Fruit fly (Drosophila melanogaster) whole organism, embryonic: ENCODE measurements around the gene Scgalpha.

Experiments
- Antp ChIP-seq: fragments of 200-800 bp; sonication (Bioruptor generic); optimal IDR thresholded peaks from 3 replicates; lab custom pipeline; 2016; ENCODE audit warnings: missing biosample characterization, missing genetic modification characterization
- B-H2 ChIP-seq: fragments of 200-800 bp; sonication (Bioruptor generic); optimal IDR thresholded peaks from 2 replicates; lab custom pipeline; 2018; ENCODE audit warnings: missing biosample characterization, mild to moderate bottlenecking, missing genetic modification characterization
- CG10462 ChIP-seq: fragments of 200-800 bp; sonication (Bioruptor generic); optimal IDR thresholded peaks from 2 replicates; lab custom pipeline; 2016; ENCODE audit warnings: missing biosample characterization, missing genetic modification characterization
- CG10654 ChIP-seq: fragments of 200-800 bp; sonication (Bioruptor generic); optimal IDR thresholded peaks from 2 replicates; lab custom pipeline; 2016; ENCODE audit warnings: missing biosample characterization, missing genetic modification characterization
- CG11085 ChIP-seq: fragments of 200-800 bp; sonication (Bioruptor generic); IDR thresholded peaks from 2 replicates; pipeline ENCODE4 v1.3.6; 2022; ENCODE audit warnings: missing biosample characterization, missing genetic modification characterization
- CG11696 ChIP-seq: fragments of 200-800 bp; sonication (Bioruptor generic); IDR thresholded peaks from 2 replicates; pipeline ENCODE4 v1.3.6; 2022; ENCODE audit warnings: missing biosample characterization, missing genetic modification characterization
- CG12942 ChIP-seq: fragments of 200-800 bp; sonication (Bioruptor generic); optimal IDR thresholded peaks from 3 replicates; lab custom pipeline; 2016; ENCODE audit warnings: missing biosample characterization, missing genetic modification characterization
- CG13123 ChIP-seq: fragments of 200-800 bp; sonication (Bioruptor generic); optimal IDR thresholded peaks from 2 replicates; lab custom pipeline; 2016; ENCODE audit warnings: missing biosample characterization, missing genetic modification characterization
- CG14667 ChIP-seq: fragments of 200-800 bp; sonication (Bioruptor generic); IDR thresholded peaks from 2 replicates; pipeline ENCODE4 v1.3.6; 2022; ENCODE audit warnings: missing biosample characterization, missing genetic modification characterization
- CG15696 ChIP-seq: fragments of 200-800 bp; sonication (Bioruptor generic); optimal IDR thresholded peaks from 2 replicates; lab custom pipeline; 2019; ENCODE audit warnings: missing biosample characterization, mild to moderate bottlenecking, missing genetic modification characterization, moderate library complexity
- CG17359 ChIP-seq: fragments of 200-800 bp; sonication (Bioruptor generic); optimal IDR thresholded peaks from 3 replicates; lab custom pipeline; 2018; ENCODE audit warnings: missing biosample characterization, mild to moderate bottlenecking, missing genetic modification characterization, moderate library complexity
- CG17912 ChIP-seq: fragments of 200-800 bp; sonication (Bioruptor generic); optimal IDR thresholded peaks from 2 replicates; lab custom pipeline; 2018; ENCODE audit warnings: missing biosample characterization, mild to moderate bottlenecking, missing genetic modification characterization
- CG18262 ChIP-seq: fragments of 200-800 bp; optimal IDR thresholded peaks from 3 replicates; lab custom pipeline; 2019; ENCODE audit warnings: missing biosample characterization, mild to moderate bottlenecking, missing genetic modification characterization, moderate library complexity
- CG2202 ChIP-seq: fragments of 200-800 bp; sonication (Bioruptor generic); optimal IDR thresholded peaks from 2 replicates; lab custom pipeline; 2018; ENCODE audit warnings: missing biosample characterization, mild to moderate bottlenecking, missing genetic modification characterization
- CG31365 ChIP-seq: fragments of 200-800 bp; sonication (Bioruptor generic); optimal IDR thresholded peaks from 2 replicates; lab custom pipeline; 2018; ENCODE audit warnings: missing biosample characterization, mild to moderate bottlenecking, missing genetic modification characterization
- CG3281 ChIP-seq: fragments of 200-800 bp; sonication (Bioruptor generic); optimal IDR thresholded peaks from 3 replicates; lab custom pipeline; 2017; ENCODE audit warnings: missing biosample characterization, mild to moderate bottlenecking, missing genetic modification characterization
- CG4282 ChIP-seq: fragments of 200-800 bp; sonication (Bioruptor generic); optimal IDR thresholded peaks from 2 replicates; lab custom pipeline; 2016; ENCODE audit warnings: missing biosample characterization, missing genetic modification characterization
- CG5180 ChIP-seq: fragments of 200-800 bp; sonication (Bioruptor generic); optimal IDR thresholded peaks from 3 replicates; lab custom pipeline; 2017; ENCODE audit warnings: missing biosample characterization, missing genetic modification characterization, mild to moderate bottlenecking, moderate library complexity, missing genetic modification reagents
- CG6791 ChIP-seq: fragments of 200-800 bp; sonication (Bioruptor generic); IDR thresholded peaks from 3 replicates; pipeline ENCODE4 v1.3.6; 2022; ENCODE audit warnings: missing biosample characterization, missing genetic modification characterization; ENCODE audit not compliant: partially characterized antibody
- CG7839 ChIP-seq: fragments of 200-800 bp; sonication (Bioruptor generic); optimal IDR thresholded peaks from 3 replicates; lab custom pipeline; 2018; ENCODE audit warnings: missing biosample characterization, mild to moderate bottlenecking, missing genetic modification characterization, moderate library complexity
- CG8359 ChIP-seq: fragments of 200-800 bp; sonication (Bioruptor generic); optimal IDR thresholded peaks from 2 replicates; lab custom pipeline; 2017; ENCODE audit warnings: missing biosample characterization, mild to moderate bottlenecking, missing genetic modification characterization, borderline replicate concordance
- CG9727 ChIP-seq: fragments of 200-800 bp; sonication (Bioruptor generic); optimal IDR thresholded peaks from 3 replicates; lab custom pipeline; 2017; ENCODE audit warnings: missing biosample characterization, mild to moderate bottlenecking, missing genetic modification characterization
- CG9876 ChIP-seq: fragments of 200-800 bp; sonication (Bioruptor generic); optimal IDR thresholded peaks from 2 replicates; lab custom pipeline; 2016; ENCODE audit warnings: missing biosample characterization, missing genetic modification characterization
- Camta ChIP-seq: fragments of 200-800 bp; sonication (Bioruptor generic); optimal IDR thresholded peaks from 2 replicates; lab custom pipeline; 2016; ENCODE audit warnings: missing biosample characterization, missing genetic modification characterization
- Dad ChIP-seq: fragments of 200-800 bp; sonication (Bioruptor generic); optimal IDR thresholded peaks from 3 replicates; lab custom pipeline; 2016; ENCODE audit warnings: missing biosample characterization, missing genetic modification characterization
- Dbx ChIP-seq: fragments of 200-800 bp; sonication (Bioruptor generic); IDR thresholded peaks from 3 replicates; pipeline ENCODE4 v1.3.6; 2022; ENCODE audit warnings: missing biosample characterization, missing genetic modification characterization
- Dref ChIP-seq: fragments of 200-800 bp; sonication (Bioruptor generic); IDR thresholded peaks from 2 replicates; pipeline ENCODE4 v1.3.6; 2022; ENCODE audit warnings: missing biosample characterization, missing genetic modification characterization
- HLH3B ChIP-seq: fragments of 200-800 bp; sonication (Bioruptor generic); IDR thresholded peaks from 2 replicates; pipeline ENCODE4 v1.3.6; 2022; ENCODE audit warnings: missing biosample characterization, missing genetic modification characterization
- HmgD ChIP-seq: fragments of 200-800 bp; sonication (Bioruptor generic); optimal IDR thresholded peaks from 3 replicates; lab custom pipeline; 2016; ENCODE audit warnings: missing biosample characterization, missing genetic modification characterization
- NC2β ChIP-seq: fragments of 200-800 bp; sonication (Bioruptor generic); optimal IDR thresholded peaks from 2 replicates; lab custom pipeline; 2016; ENCODE audit warnings: missing biosample characterization, missing genetic modification characterization
- NfI ChIP-seq: fragments of 200-800 bp; sonication (Bioruptor generic); optimal IDR thresholded peaks from 3 replicates; lab custom pipeline; 2018; ENCODE audit warnings: missing biosample characterization, mild to moderate bottlenecking, missing genetic modification characterization, moderate library complexity
- Sox100B ChIP-seq: fragments of 200-800 bp; sonication (Bioruptor generic); optimal IDR thresholded peaks from 3 replicates; lab custom pipeline; 2018; ENCODE audit warnings: missing biosample characterization, mild to moderate bottlenecking, missing genetic modification characterization
- cg ChIP-seq: fragments of 200-800 bp; sonication (Bioruptor generic); optimal IDR thresholded peaks from 3 replicates; lab custom pipeline; 2019; ENCODE audit warnings: missing biosample characterization, mild to moderate bottlenecking, missing genetic modification characterization, moderate library complexity
- chn ChIP-seq: fragments of 200-800 bp; sonication (Bioruptor generic); optimal IDR thresholded peaks from 2 replicates; lab custom pipeline; 2016; ENCODE audit warnings: missing biosample characterization, missing genetic modification characterization
- en ChIP-seq: fragments of 200-800 bp; sonication (Bioruptor generic); optimal IDR thresholded peaks from 2 replicates; lab custom pipeline; 2016; ENCODE audit warnings: missing biosample characterization, missing genetic modification characterization
- eyg ChIP-seq: fragments of 200-800 bp; sonication (Bioruptor generic); optimal IDR thresholded peaks from 3 replicates; lab custom pipeline; 2016; ENCODE audit warnings: missing biosample characterization, missing genetic modification characterization
- grn ChIP-seq: fragments of 200-800 bp; sonication (Bioruptor generic); optimal IDR thresholded peaks from 3 replicates; lab custom pipeline; 2017; ENCODE audit warnings: missing biosample characterization, missing genetic modification characterization
- ind ChIP-seq: fragments of 200-800 bp; sonication (Bioruptor generic); optimal IDR thresholded peaks from 3 replicates; lab custom pipeline; 2016; ENCODE audit warnings: missing biosample characterization, missing genetic modification characterization
- nerfin-1 ChIP-seq: fragments of 200-800 bp; sonication (Bioruptor generic); optimal IDR thresholded peaks from 3 replicates; lab custom pipeline; 2019; ENCODE audit warnings: missing biosample characterization, mild to moderate bottlenecking, missing genetic modification characterization, moderate library complexity
- odd ChIP-seq: fragments of 200-800 bp; sonication (Bioruptor generic); optimal IDR thresholded peaks from 2 replicates; lab custom pipeline; 2017; ENCODE audit warnings: missing biosample characterization, mild to moderate bottlenecking, missing genetic modification characterization
- onecut ChIP-seq: fragments of 200-800 bp; sonication (Bioruptor generic); IDR thresholded peaks from 2 replicates; pipeline ENCODE4 v1.3.6; 2022; ENCODE audit warnings: missing biosample characterization, missing genetic modification characterization
- p53 ChIP-seq: fragments of 200-800 bp; sonication (Bioruptor generic); optimal IDR thresholded peaks from 2 replicates; lab custom pipeline; 2016; ENCODE audit warnings: missing biosample characterization, missing genetic modification characterization
- pb ChIP-seq: fragments of 200-800 bp; sonication (Bioruptor generic); optimal IDR thresholded peaks from 3 replicates; lab custom pipeline; 2016; ENCODE audit warnings: missing biosample characterization, missing genetic modification characterization
- sc ChIP-seq, 3 experiments: fragments of >200 bp in 2 of 3; fragments of 200-800 bp in 1 of 3; sonication (Bioruptor generic) in 1 of 3; optimal IDR thresholded peaks; 2 replicates in 2 of 3; 3 replicates in 1 of 3; lab custom pipeline; 2017; ENCODE audit warnings: mild to moderate bottlenecking in 1 of 3, missing biosample characterization in 1 of 3, missing genetic modification characterization in 1 of 3, missing genetic modification reagents in 1 of 3
- sqz ChIP-seq: fragments of 200-800 bp; sonication (Bioruptor generic); optimal IDR thresholded peaks from 3 replicates; lab custom pipeline; 2018; ENCODE audit warnings: missing biosample characterization, mild to moderate bottlenecking, missing genetic modification characterization
- ssp ChIP-seq: fragments of 200-800 bp; sonication (Bioruptor generic); IDR thresholded peaks from 2 replicates; pipeline ENCODE4 v1.3.6; 2022; ENCODE audit warnings: missing biosample characterization, missing genetic modification characterization
- tio ChIP-seq: fragments of 200-800 bp; sonication (Bioruptor generic); optimal IDR thresholded peaks from 2 replicates; lab custom pipeline; 2017; ENCODE audit warnings: missing biosample characterization, missing genetic modification characterization, inconsistent platforms
- usp ChIP-seq: fragments of >200 bp; optimal IDR thresholded peaks from 2 replicates; lab custom pipeline; 2017; ENCODE audit warnings: missing biosample characterization, missing genetic modification characterization
- wor ChIP-seq: fragments of 200-800 bp; sonication (Bioruptor generic); IDR thresholded peaks from 2 replicates; pipeline ENCODE4 v1.3.6; 2022; ENCODE audit warnings: missing biosample characterization, missing genetic modification characterization
- zen ChIP-seq: fragments of 200-800 bp; sonication (Bioruptor generic); optimal IDR thresholded peaks from 3 replicates; lab custom pipeline; 2018; ENCODE audit warnings: missing biosample characterization, mild to moderate bottlenecking, missing genetic modification characterization, moderate library complexity
- zf30C ChIP-seq: fragments of 200-800 bp; sonication (Bioruptor generic); optimal IDR thresholded peaks from 3 replicates; lab custom pipeline; 2018; ENCODE audit warnings: missing biosample characterization, mild to moderate bottlenecking, missing genetic modification characterization

The Scgalpha gene

dm6 chr2L:8350560-8351171 is 47.4 kb downstream of the Scgalpha start (continued):
- no peak for TF ChIP-seq ssp
- TF ChIP-seq HmgD, result no peak
- no peak for TF ChIP-seq Dref (GFP tag; lab: Robert Waterston, UW)
- no peak for TF ChIP-seq CG14667 (GFP tag; lab: Robert Waterston, UW)
- no peak for TF ChIP-seq chn (GFP tag; lab: Kevin White, UChicago)
- TF ChIP-seq Camta (GFP tag; lab: Kevin White, UChicago), result no peak
- TF ChIP-seq CG13123, result no peak
- peak; percentile 2 for TF ChIP-seq NfI (GFP tag; lab: Kevin White, UChicago)
- TF ChIP-seq CG3281 (GFP tag; lab: Kevin White, UChicago), result peak; percentile 60
- TF ChIP-seq grn (GFP tag; lab: Kevin White, UChicago), result peak; percentile 74
- TF ChIP-seq CG12942 (GFP tag; lab: Kevin White, UChicago), result no peak
- peak; percentile 25; the same call in 1 of the 3 replicates for TF ChIP-seq Dbx (GFP tag; lab: Robert Waterston, UW)
- TF ChIP-seq CG6791, result no peak
- no peak for TF ChIP-seq zf30C
- TF ChIP-seq CG10654, result no peak
- TF ChIP-seq CG15696, result no peak
- peak; percentile 16 for TF ChIP-seq CG9727 (GFP tag; lab: Kevin White, UChicago)
- TF ChIP-seq Antp (GFP tag; lab: Kevin White, UChicago), result no peak
- TF ChIP-seq NC2β (GFP tag; lab: Kevin White, UChicago), result no peak
- TF ChIP-seq zen (tag; lab: Kevin White, UChicago), result no peak
- TF ChIP-seq eyg (GFP tag; lab: Kevin White, UChicago), result no peak
- peak; percentile 35 for TF ChIP-seq CG5180
- no peak for TF ChIP-seq Dad (GFP tag; lab: Kevin White, UChicago)
- no peak for TF ChIP-seq pb (GFP tag; lab: Kevin White, UChicago)
- TF ChIP-seq CG18262 (tag; lab: Kevin White, UChicago), result no peak
- TF ChIP-seq CG4282 (GFP tag; lab: Kevin White, UChicago), result no peak
- no peak for TF ChIP-seq ind (GFP tag; lab: Kevin White, UChicago)
- TF ChIP-seq odd (GFP tag; lab: Kevin White, UChicago), result peak; percentile 69
- TF ChIP-seq CG8359 (GFP tag; lab: Kevin White, UChicago), result no peak
- no peak for TF ChIP-seq CG11696 (GFP tag; lab: Robert Waterston, UW)
- TF ChIP-seq usp, result no peak
- TF ChIP-seq sqz (GFP tag; lab: Kevin White, UChicago), result no peak
- no peak for TF ChIP-seq onecut
- TF ChIP-seq en (GFP tag; lab: Kevin White, UChicago), result no peak
- peak; percentile 8 for TF ChIP-seq Sox100B
- peak; percentile 29; the same call in 1 of the 2 replicates for TF ChIP-seq HLH3B
- TF ChIP-seq CG11085, result no peak
- no peak for TF ChIP-seq CG2202 (tag; lab: Kevin White, UChicago)
- no peak for TF ChIP-seq CG10462 (GFP tag; lab: Kevin White, UChicago)
- TF ChIP-seq wor (GFP tag; lab: Robert Waterston, UW), result no peak
- TF ChIP-seq CG9876, result no peak
- TF ChIP-seq CG17359 (tag; lab: Kevin White, UChicago), result peak; percentile 59
- TF ChIP-seq tio (GFP tag; lab: Kevin White, UChicago), result no peak
- TF ChIP-seq sc (optimal IDR thresholded peaks at IDR 0.05; lab: Kevin White, UChicago), result no peak
- no peak for TF ChIP-seq sc (GFP tag; optimal IDR thresholded peaks at IDR 0.05; lab: Kevin White, UChicago)
- peak; percentile 22 for TF ChIP-seq CG31365 (tag; lab: Kevin White, UChicago)
- TF ChIP-seq CG7839 (tag; lab: Kevin White, UChicago), result peak; percentile 27
- TF ChIP-seq CG17912 (GFP tag; lab: Kevin White, UChicago), result no peak
- no peak for TF ChIP-seq nerfin-1
- TF ChIP-seq p53, result no peak
- peak; percentile 49 for TF ChIP-seq B-H2 (GFP tag; lab: Kevin White, UChicago)
- no peak for TF ChIP-seq cg (GFP tag; lab: Kevin White, UChicago)
